Fruit fly (Drosophila melanogaster): ENCODE data around the gene CG3226.

Gene CG3226

dm6 chrX:6677826-6678489, 23.9 kb upstream of the CG3226 start, which contains the start of gene Fum1:
Fum1 (plus strand) TSS chrX:6678424.
- TF ChIP-seq Sp1 (GFP tag; optimal IDR thresholded peaks at IDR 0.05) (peak; percentile 17), Jra (GFP tag; optimal IDR thresholded peaks at IDR 0.05) (no peak), woc (GFP tag; optimal IDR thresholded peaks at IDR 0.05) (peak; percentile 48), sv (GFP tag; optimal IDR thresholded peaks at IDR 0.05) (peak; percentile 6), rgr (GFP tag; optimal IDR thresholded peaks at IDR 0.05) (peak; percentile 39), fru (GFP tag; optimal IDR thresholded peaks at IDR 0.05) (no peak), foxo (GFP tag; optimal IDR thresholded peaks at IDR 0.05) (peak in 1 of 2 experiments; percentile 36), dmrt93B (GFP tag; optimal IDR thresholded peaks at IDR 0.05) (no peak), sage (GFP tag; optimal IDR thresholded peaks at IDR 0.05) (no peak), Dif (GFP tag; optimal IDR thresholded peaks at IDR 0.05; ENCODE audit: partially characterized antibody) (no peak), usp (GFP tag; optimal IDR thresholded peaks at IDR 0.05) (no peak), psq (GFP tag; optimal IDR thresholded peaks at IDR 0.05) (no peak), Myc (optimal IDR thresholded peaks at IDR 0.05) (no peak), HLH106 (tag; optimal IDR thresholded peaks at IDR 0.05) (peak; percentile 45), OdsH (GFP tag; optimal IDR thresholded peaks at IDR 0.05) (no peak), br (GFP tag; optimal IDR thresholded peaks at IDR 0.05) (no peak), dl (GFP tag; optimal IDR thresholded peaks at IDR 0.05; ENCODE audit: insufficient read depth in 1 of 2, partially characterized antibody in 2 of 2) (no peak), Hr78 (GFP tag; optimal IDR thresholded peaks at IDR 0.05) (no peak), Hr83 (GFP tag; optimal IDR thresholded peaks at IDR 0.05; ENCODE audit: poor library complexity, severe bottlenecking) (no peak), ey (GFP tag; optimal IDR thresholded peaks at IDR 0.05) (peak; percentile 2), CG9705 (GFP tag; optimal IDR thresholded peaks at IDR 0.05) (no peak), h (GFP tag; optimal IDR thresholded peaks at IDR 0.05) (peak; percentile 36), brk (GFP tag; optimal IDR thresholded peaks at IDR 0.05) (no peak), pan (optimal IDR thresholded peaks at IDR 0.05) (no peak), Rel (GFP tag; optimal IDR thresholded peaks at IDR 0.05) (no peak), Rel (tag; optimal IDR thresholded peaks at IDR 0.05) (peak; percentile 1), dsf (GFP tag; optimal IDR thresholded peaks at IDR 0.05; ENCODE audit: borderline replicate concordance) (no peak)

dm6 chrX:6673637-6674487, 19.8 kb upstream of the CG3226 start, which contains the start of the genes CG3198 and Mcm6:
CG3198 (minus strand) TSS chrX:6673973.
Mcm6 (plus strand) TSS chrX:6674387.
- no peak for TF ChIP-seq Vsx2 (GFP tag; optimal IDR thresholded peaks at IDR 0.05; ENCODE audit: partially characterized antibody)
- no peak for TF ChIP-seq dl (GFP tag; optimal IDR thresholded peaks at IDR 0.05; ENCODE audit: insufficient read depth in 1 of 2, partially characterized antibody in 2 of 2)
- peak; percentile 6 for TF ChIP-seq Myc (optimal IDR thresholded peaks at IDR 0.05)
- no peak for TF ChIP-seq CG32264 (GFP tag; optimal IDR thresholded peaks at IDR 0.05)
- peak; percentile 16 for TF ChIP-seq HLH106 (tag; optimal IDR thresholded peaks at IDR 0.05)
- no peak for TF ChIP-seq GATAd (GFP tag; optimal IDR thresholded peaks at IDR 0.05)
- TF ChIP-seq sage (GFP tag; optimal IDR thresholded peaks at IDR 0.05), result no peak
- TF ChIP-seq Hr83 (GFP tag; optimal IDR thresholded peaks at IDR 0.05; ENCODE audit: poor library complexity, severe bottlenecking), result no peak
- TF ChIP-seq rgr (GFP tag; optimal IDR thresholded peaks at IDR 0.05), result no peak
- TF ChIP-seq jim (GFP tag; optimal IDR thresholded peaks at IDR 0.05), result no peak
- no peak for TF ChIP-seq sv (GFP tag; optimal IDR thresholded peaks at IDR 0.05)

- TF ChIP-seq CG9705 (GFP tag; optimal IDR thresholded peaks at IDR 0.05), result no peak
- no peak for TF ChIP-seq Rel (GFP tag; optimal IDR thresholded peaks at IDR 0.05)
- peak; percentile 32 for TF ChIP-seq Rel (tag; optimal IDR thresholded peaks at IDR 0.05)
- no peak for TF ChIP-seq N (GFP tag; optimal IDR thresholded peaks at IDR 0.05)
- TF ChIP-seq rgr (GFP tag; optimal IDR thresholded peaks at IDR 0.05), result no peak
Measured at dm6 chrX:6663976-6664375, 9.9 kb upstream of the CG3226 start.
